Fruit fly (Drosophila melanogaster) Kc167 (cell line): ENCODE results near the gene meso18E.

Experiments used
- Sin3A ChIP-seq: fragments of >200 bp; optimal IDR thresholded peaks from 2 replicates; lab custom pipeline; 2018; ENCODE audit warnings: missing external identifiers
- h ChIP-seq: fragments of >200 bp; optimal IDR thresholded peaks from 3 replicates; lab custom pipeline; 2018; ENCODE audit warnings: missing external identifiers
- psq ChIP-seq: fragments of >200 bp; optimal IDR thresholded peaks from 2 replicates; lab custom pipeline; 2017; ENCODE audit warnings: missing external identifiers
- ttk ChIP-seq: sonication (Bioruptor generic); optimal IDR thresholded peaks from 2 replicates; lab custom pipeline; 2017; ENCODE audit warnings: missing external identifiers

- TF ChIP-seq ttk (lab: Kevin White, UChicago) (no peak), h (lab: Kevin White, UChicago) (no peak), psq (no peak), Sin3A (no peak)
Observed at dm6 chrX:19714816-19715215, 2.0 kb upstream of the meso18E start.
